Worm (Caenorhabditis elegans): ENCODE measurements around the gene ubxn-5.

Gene ubxn-5

ce11 chrII:10200759-10201158 is 33.5 kb downstream of the ubxn-5 start, which contains the start of gene arv-1 (continued):
- TF ChIP-seq zip-4 (GFP tag; optimal IDR thresholded peaks at IDR 0.05) = no peak
- peak; percentile 63 for TF ChIP-seq blmp-1 (tag; optimal IDR thresholded peaks at IDR 0.05)
- TF ChIP-seq swsn-7 (tag; optimal IDR thresholded peaks at IDR 0.05) = peak; percentile 61
- TF ChIP-seq nhr-47 (tag; optimal IDR thresholded peaks at IDR 0.05) = peak; percentile 75
- no peak for TF ChIP-seq ztf-4 (tag; optimal IDR thresholded peaks at IDR 0.05)
- peak; percentile 81 for TF ChIP-seq nhr-90 (tag; optimal IDR thresholded peaks at IDR 0.05; ENCODE audit: poor library complexity)
- TF ChIP-seq unc-30 (tag; optimal IDR thresholded peaks at IDR 0.05) = no peak
- TF ChIP-seq snu-23 (GFP tag; optimal IDR thresholded peaks at IDR 0.05) = peak; percentile 70
- TF ChIP-seq tbx-2 (tag; optimal IDR thresholded peaks at IDR 0.05) = peak; percentile 75
- TF ChIP-seq hpl-2 (GFP tag; optimal IDR thresholded peaks at IDR 0.05) = no peak
- no peak for TF ChIP-seq mdl-1 (tag; optimal IDR thresholded peaks at IDR 0.05)
- TF ChIP-seq unc-62 (GFP tag; optimal IDR thresholded peaks at IDR 0.05) = no peak
- TF ChIP-seq nhr-76 (tag; optimal IDR thresholded peaks at IDR 0.05) = no peak
- TF ChIP-seq pax-3 (tag; optimal IDR thresholded peaks at IDR 0.05) = peak; percentile 72
- no peak for TF ChIP-seq tlp-1 (tag; optimal IDR thresholded peaks at IDR 0.05)
- TF ChIP-seq unc-98 (GFP tag; IDR thresholded peaks at IDR 0.05) = no peak; the same call in 1 of the 2 replicates
- TF ChIP-seq ceh-82 (tag; optimal IDR thresholded peaks at IDR 0.05) = peak; percentile 46 to 66 (median 50)
- TF ChIP-seq nhr-237 (tag; optimal IDR thresholded peaks at IDR 0.05) = no peak
- peak; percentile 50 for TF ChIP-seq C16A3.4 (tag; optimal IDR thresholded peaks at IDR 0.05)
- peak; percentile 78 for TF ChIP-seq lin-14 (GFP tag; optimal IDR thresholded peaks at IDR 0.05)
- TF ChIP-seq alr-1 (tag; optimal IDR thresholded peaks at IDR 0.05; ENCODE audit: borderline replicate concordance) = no peak
- TF ChIP-seq ceh-88 (GFP tag; IDR thresholded peaks at IDR 0.05) = no peak; the same call in 1 of the 2 replicates
- TF ChIP-seq nhr-11 (tag; optimal IDR thresholded peaks at IDR 0.05) = peak; percentile 27
- TF ChIP-seq pag-3 (tag; optimal IDR thresholded peaks at IDR 0.05; ENCODE audit: borderline replicate concordance, insufficient read depth) = no peak
- TF ChIP-seq elt-2 (tag; optimal IDR thresholded peaks at IDR 0.05) = peak; percentile 27
- TF ChIP-seq sptf-1 (tag; optimal IDR thresholded peaks at IDR 0.05) = no peak
- TF ChIP-seq unc-130 (tag; optimal IDR thresholded peaks at IDR 0.05) = peak; percentile 66
- TF ChIP-seq fkh-10 (GFP tag; optimal IDR thresholded peaks at IDR 0.05) = no peak
- TF ChIP-seq aha-1 (tag; optimal IDR thresholded peaks at IDR 0.05) = no peak
- TF ChIP-seq C04F5.9 (tag; optimal IDR thresholded peaks at IDR 0.05) = peak; percentile 52
- no peak for TF ChIP-seq snpc-4 (tag; optimal IDR thresholded peaks at IDR 0.05)
- no peak for TF ChIP-seq egl-27 (tag; optimal IDR thresholded peaks at IDR 0.05)
- no peak for TF ChIP-seq nhr-28 (tag; optimal IDR thresholded peaks at IDR 0.05)
- no peak for TF ChIP-seq ceh-8 (GFP tag; optimal IDR thresholded peaks at IDR 0.05)

ce11 chrII:10199906-10200305 is 34.4 kb downstream of the ubxn-5 start, which contains the start of gene R05H5.4:
Gene R05H5.4, minus strand, starts transcription at chrII:10200006.
- TF ChIP-seq sptf-1 (tag; optimal IDR thresholded peaks at IDR 0.05) = no peak
- TF ChIP-seq nhr-12 (tag; optimal IDR thresholded peaks at IDR 0.05) = no peak
- no peak for TF ChIP-seq hpl-2 (GFP tag; optimal IDR thresholded peaks at IDR 0.05)
- no peak for TF ChIP-seq hlh-4 (tag; optimal IDR thresholded peaks at IDR 0.05)
- TF ChIP-seq ceh-82 (tag; optimal IDR thresholded peaks at IDR 0.05) = no peak
- TF ChIP-seq nhr-85 (tag) = no peak
- TF ChIP-seq unc-86 (tag; optimal IDR thresholded peaks at IDR 0.05) = no peak
- no peak for TF ChIP-seq mab-9 (GFP tag; IDR thresholded peaks at IDR 0.05)
- TF ChIP-seq lir-3 (tag; optimal IDR thresholded peaks at IDR 0.05; ENCODE audit: poor library complexity) = no peak
- no peak for TF ChIP-seq snu-23 (GFP tag; optimal IDR thresholded peaks at IDR 0.05)
- no peak for TF ChIP-seq zip-4 (GFP tag; optimal IDR thresholded peaks at IDR 0.05)
- TF ChIP-seq egl-13 (tag; optimal IDR thresholded peaks at IDR 0.05) = no peak
- no peak for TF ChIP-seq egl-27 (tag; optimal IDR thresholded peaks at IDR 0.05)
- no peak for TF ChIP-seq efl-1 (optimal IDR thresholded peaks at IDR 0.05)
- TF ChIP-seq efl-1 (GFP tag; optimal IDR thresholded peaks at IDR 0.05 in 1 of 2) = no peak
- no peak for TF ChIP-seq nhr-71 (tag; optimal IDR thresholded peaks at IDR 0.05)
- no peak for TF ChIP-seq nhr-237 (tag; optimal IDR thresholded peaks at IDR 0.05)
- TF ChIP-seq C34B4.2 (tag; optimal IDR thresholded peaks at IDR 0.05) = no peak

Measured in whole organism, L1 larva.